Worm (Caenorhabditis elegans): ENCODE results near the gene emb-1.

- TF ChIP-seq ets-7 (tag; optimal IDR thresholded peaks at IDR 0.05) (no peak), ama-1 (optimal IDR thresholded peaks at IDR 0.05) (no peak), F13C5.2 (tag; optimal IDR thresholded peaks at IDR 0.05) (no peak), ceh-36 (tag; optimal IDR thresholded peaks at IDR 0.05) (no peak), B0310.2 (tag; optimal IDR thresholded peaks at IDR 0.05) (no peak), aly-1 (tag; optimal IDR thresholded peaks at IDR 0.05) (no peak), ceh-13 (GFP tag; optimal IDR thresholded peaks at IDR 0.05) (no peak), flt-1 (GFP tag; IDR thresholded peaks at IDR 0.05) (no peak), tbx-11 (GFP tag; IDR thresholded peaks at IDR 0.05) (no peak)
Measured at ce11 chrIII:5150012-5150411, 23.2 kb upstream of the emb-1 start.
